Worm (Caenorhabditis elegans): ENCODE data around the gene gstk-2.
"Not testable (repeated sequence)": the region's sequence is repeated elsewhere in the genome, so short reads cannot be mapped to it uniquely, and the experiment has no call there.

gstk-2 gene

ce11 chrIV:7247243-7247642 is 5.2 kb upstream of the gstk-2 start, which contains the start of gene D2024.1:
Gene D2024.1, plus strand, starts transcription at chrIV:7247543.
- not testable (repeated sequence) for TF ChIP-seq sem-2 (GFP tag; optimal IDR thresholded peaks at IDR 0.05); lin-32 (GFP tag; optimal IDR thresholded peaks at IDR 0.05); lsy-2 (tag; optimal IDR thresholded peaks at IDR 0.05)

- TF ChIP-seq nhr-12 (tag; optimal IDR thresholded peaks at IDR 0.05) (no peak), snpc-4 (tag; optimal IDR thresholded peaks at IDR 0.05) (no peak), sptf-1 (tag; optimal IDR thresholded peaks at IDR 0.05) (no peak), mab-5 (tag; optimal IDR thresholded peaks at IDR 0.05) (no peak), elt-1 (tag; optimal IDR thresholded peaks at IDR 0.05; ENCODE audit: borderline replicate concordance, insufficient read depth) (no peak), nhr-76 (tag; optimal IDR thresholded peaks at IDR 0.05) (no peak), hlh-1 (tag; optimal IDR thresholded peaks at IDR 0.05) (no peak), mep-1 (tag; optimal IDR thresholded peaks at IDR 0.05) (no peak), elt-3 (tag; optimal IDR thresholded peaks at IDR 0.05) (no peak), drap-1 (GFP tag; optimal IDR thresholded peaks at IDR 0.05) (no peak), ztf-11 (tag; optimal IDR thresholded peaks at IDR 0.05) (no peak), lin-32 (GFP tag; optimal IDR thresholded peaks at IDR 0.05) (no peak), M03D4.4 (tag; optimal IDR thresholded peaks at IDR 0.05) (no peak), ceh-39 (tag; optimal IDR thresholded peaks at IDR 0.05) (no peak)
Observed at ce11 chrIV:7246553-7246952, 4.5 kb upstream of the gstk-2 start, which contains the start of gene col-114. Gene col-114, minus strand, starts transcription at chrIV:7246653.

- no peak for TF ChIP-seq unc-62 (GFP tag; optimal IDR thresholded peaks at IDR 0.05)
- TF ChIP-seq nhr-2 (tag; optimal IDR thresholded peaks at IDR 0.05): no peak
- TF ChIP-seq M03D4.4 (tag; optimal IDR thresholded peaks at IDR 0.05): no peak
- no peak for TF ChIP-seq snpc-4 (tag; optimal IDR thresholded peaks at IDR 0.05)
Observed at ce11 chrIV:7245592-7245991, 3.5 kb upstream of the gstk-2 start.

ce11 chrIV:7243913-7244312 is 1.8 kb upstream of the gstk-2 start, which contains the start of gene afmd-1:
Gene afmd-1, plus strand, starts transcription at chrIV:7244228.
- no peak for TF ChIP-seq ceh-39 (tag; optimal IDR thresholded peaks at IDR 0.05)
- no peak for TF ChIP-seq mab-5 (tag; optimal IDR thresholded peaks at IDR 0.05)
- TF ChIP-seq unc-120 (tag; optimal IDR thresholded peaks at IDR 0.05; ENCODE audit: poor library complexity, severe bottlenecking): no peak
- no peak for TF ChIP-seq lsy-2 (tag; optimal IDR thresholded peaks at IDR 0.05)
- TF ChIP-seq tbx-8 (GFP tag; optimal IDR thresholded peaks at IDR 0.05): no peak
- no peak for TF ChIP-seq elt-3 (tag; optimal IDR thresholded peaks at IDR 0.05)
- TF ChIP-seq pha-4 (tag; optimal IDR thresholded peaks at IDR 0.05): no peak
- no peak for TF ChIP-seq nhr-237 (tag; optimal IDR thresholded peaks at IDR 0.05)
- TF ChIP-seq hlh-1 (tag; optimal IDR thresholded peaks at IDR 0.05): no peak
- TF ChIP-seq snpc-4 (tag; optimal IDR thresholded peaks at IDR 0.05): no peak
- no peak for TF ChIP-seq elt-1 (tag; optimal IDR thresholded peaks at IDR 0.05; ENCODE audit: borderline replicate concordance, insufficient read depth)
- no peak for TF ChIP-seq mls-2 (tag; optimal IDR thresholded peaks at IDR 0.05)
- TF ChIP-seq mep-1 (tag; optimal IDR thresholded peaks at IDR 0.05): no peak
- TF ChIP-seq ztf-11 (tag; optimal IDR thresholded peaks at IDR 0.05): no peak
- TF ChIP-seq drap-1 (GFP tag; optimal IDR thresholded peaks at IDR 0.05): no peak

- TF ChIP-seq ceh-83 (GFP tag; optimal IDR thresholded peaks at IDR 0.05) (peak; percentile 36), lin-13 (tag; optimal IDR thresholded peaks at IDR 0.05) (no peak)
Observed at ce11 chrIV:7240564-7240963, 1.5 kb downstream of the gstk-2 start.

ce11 chrIV:7237668-7238214 is 4.3 kb downstream of the gstk-2 start, which contains the start of gene elo-3:
Gene elo-3, plus strand, starts transcription at chrIV:7237718.
- TF ChIP-seq unc-120 (tag; optimal IDR thresholded peaks at IDR 0.05; ENCODE audit: poor library complexity, severe bottlenecking) (no peak), flh-1 (GFP tag; optimal IDR thresholded peaks at IDR 0.05) (no peak), blmp-1 (tag; optimal IDR thresholded peaks at IDR 0.05) (no peak), ceh-83 (GFP tag; optimal IDR thresholded peaks at IDR 0.05) (no peak), nhr-28 (tag; optimal IDR thresholded peaks at IDR 0.05) (no peak), lin-32 (GFP tag; optimal IDR thresholded peaks at IDR 0.05) (no peak), bed-3 (GFP tag; optimal IDR thresholded peaks at IDR 0.05) (no peak), ces-1 (GFP tag; optimal IDR thresholded peaks at IDR 0.05) (no peak), cnd-1 (tag; optimal IDR thresholded peaks at IDR 0.05) (no peak), mls-2 (tag; optimal IDR thresholded peaks at IDR 0.05) (no peak), elt-3 (tag; optimal IDR thresholded peaks at IDR 0.05) (no peak), tbx-8 (GFP tag; optimal IDR thresholded peaks at IDR 0.05) (no peak), ztf-11 (tag; optimal IDR thresholded peaks at IDR 0.05) (no peak)

All from whole organism, mixed stage, embryonic.